Fruit fly (Drosophila melanogaster) whole organism: Measurements from ENCODE around the gene CG14684.

Experiments used
- CG8478 ChIP-seq: fragments of >200 bp; optimal IDR thresholded peaks from 2 replicates; lab custom pipeline; 2018; ENCODE audit warnings: inconsistent platforms
- psq ChIP-seq: fragments of >200 bp; optimal IDR thresholded peaks from 2 replicates; lab custom pipeline; 2017
- usp ChIP-seq: fragments of >200 bp; optimal IDR thresholded peaks from 2 replicates; lab custom pipeline; 2017; ENCODE audit warnings: missing biosample characterization, missing genetic modification characterization, mixed read lengths

dm6 chr3R:10704975-10705374, 1.8 kb upstream of the CG14684 start, which contains the start of gene CG31391:
- TF ChIP-seq usp (GFP tag; lab: Kevin White, UChicago) (no peak), psq (no peak), CG8478 (lab: Kevin White, UChicago) (no peak)
